Worm (Caenorhabditis elegans) whole organism, L1 larva: ENCODE measurements around the gene ZK1098.2.
A peak's percentile ranks its signal among the peaks of the same experiment; 100 is the strongest.

Experiments
- C04F5.9 ChIP-seq: sonication (generic microtip); optimal IDR thresholded peaks from 2 replicates; lab custom pipeline; 2016; ENCODE audit warnings: missing genetic modification characterization, missing compliant biosample characterization
- C34B4.2 ChIP-seq: sonication (generic microtip); optimal IDR thresholded peaks from 2 replicates; lab custom pipeline; 2017; ENCODE audit warnings: mild to moderate bottlenecking, missing genetic modification characterization, missing compliant biosample characterization
- alr-1 ChIP-seq: fragments of 200-800 bp; sonication (Bioruptor generic); optimal IDR thresholded peaks from 2 replicates; lab custom pipeline; 2018; ENCODE audit warnings: borderline replicate concordance, mild to moderate bottlenecking, missing genetic modification characterization, missing compliant biosample characterization
- aly-2 ChIP-seq: fragments of 150-350 bp; optimal IDR thresholded peaks from 2 replicates; lab custom pipeline; 2014; ENCODE audit warnings: missing biosample characterization, missing genetic modification characterization
- ceh-63 ChIP-seq: fragments of 200-800 bp; sonication (Bioruptor generic); optimal IDR thresholded peaks from 2 replicates; lab custom pipeline; 2018; ENCODE audit warnings: mild to moderate bottlenecking, missing genetic modification characterization, missing compliant biosample characterization
- ceh-8 ChIP-seq: fragments of 200-800 bp; sonication (Bioruptor generic); optimal IDR thresholded peaks from 2 replicates; lab custom pipeline; 2018; ENCODE audit warnings: mild to moderate bottlenecking, missing genetic modification characterization, moderate library complexity, missing compliant biosample characterization
- ceh-82 ChIP-seq, 3 experiments: fragments of 150-350 bp in 1 of 3; sonication (generic microtip) in 2 of 3; optimal IDR thresholded peaks; 2 replicates each; lab custom pipeline; 2014 to 2017; ENCODE audit warnings: missing biosample characterization in 3 of 3, missing genetic modification characterization in 3 of 3
- ceh-88 ChIP-seq: fragments of 200-800 bp; sonication (Bioruptor generic); IDR thresholded peaks from 2 replicates; pipeline ENCODE4 v1.3.6; 2022; ENCODE audit warnings: missing genetic modification characterization, missing compliant biosample characterization
- ceh-90 ChIP-seq: sonication (generic microtip); optimal IDR thresholded peaks from 2 replicates; lab custom pipeline; 2016; ENCODE audit warnings: missing genetic modification characterization, missing compliant biosample characterization
- dpl-1 ChIP-seq, 3 experiments: fragments of 150-350 bp in 2 of 3; sonication (generic microtip) in 1 of 3; optimal IDR thresholded peaks; 2 replicates each; lab custom pipeline; 2014 to 2017; ENCODE audit warnings: missing biosample characterization in 3 of 3, missing genetic modification characterization in 3 of 3, missing genetic modification reagents in 3 of 3
- efl-1 ChIP-seq, 4 experiments: fragments of 150-350 bp; optimal IDR thresholded peaks in 3 of 4; peaks in 1 of 4; 1 replicate in 1 of 4; 2 replicates in 3 of 4; lab custom pipeline; 2014; ENCODE audit warnings: missing biosample characterization in 2 of 4, missing genetic modification characterization in 2 of 4, missing genetic modification reagents in 2 of 4
- efl-3 ChIP-seq: fragments of 200-800 bp; sonication (Bioruptor generic); optimal IDR thresholded peaks from 2 replicates; lab custom pipeline; 2018; ENCODE audit warnings: mild to moderate bottlenecking, missing genetic modification characterization, missing compliant biosample characterization
- egl-13 ChIP-seq: sonication (generic microtip); optimal IDR thresholded peaks from 2 replicates; lab custom pipeline; 2016; ENCODE audit warnings: missing genotype, missing genetic modification reagents, missing genetic modification characterization, missing compliant biosample characterization
- egl-27 ChIP-seq, 2 experiments: fragments of 150-350 bp in 1 of 2; sonication (generic microtip); optimal IDR thresholded peaks; 3 replicates each; lab custom pipeline; 2017 to 2018; ENCODE audit warnings: missing biosample characterization in 2 of 2, missing genetic modification characterization in 2 of 2, missing genetic modification reagents in 2 of 2
- elt-3 ChIP-seq, 6 experiments: fragments of 150-350 bp in 1 of 6; sonication (generic microtip); optimal IDR thresholded peaks; 2 replicates each; lab custom pipeline; 2017 to 2018; ENCODE audit warnings: missing biosample characterization in 6 of 6, missing genetic modification characterization in 6 of 6, inconsistent platforms in 1 of 6
- ets-5 ChIP-seq: fragments of 200-800 bp; sonication (Bioruptor generic); IDR thresholded peaks from 2 replicates; pipeline ENCODE4 v1.3.6; 2022; ENCODE audit warnings: missing genetic modification characterization, missing compliant biosample characterization
- grh-1 ChIP-seq: fragments of 200-800 bp; sonication (Bioruptor generic); IDR thresholded peaks from 2 replicates; pipeline ENCODE4 v1.3.6; 2022; ENCODE audit warnings: missing genetic modification reagents, missing genetic modification characterization, missing compliant biosample characterization
- hlh-17 ChIP-seq: fragments of 200-800 bp; sonication (Bioruptor generic); optimal IDR thresholded peaks from 2 replicates; lab custom pipeline; 2018; ENCODE audit warnings: missing genetic modification characterization, mild to moderate bottlenecking, missing compliant biosample characterization, moderate library complexity, borderline replicate concordance
- irx-1 ChIP-seq: sonication (generic microtip); optimal IDR thresholded peaks from 2 replicates; lab custom pipeline; 2016; ENCODE audit warnings: missing genetic modification characterization, missing compliant biosample characterization
- isw-1 ChIP-seq: fragments of 200-800 bp; sonication (Bioruptor generic); IDR thresholded peaks from 2 replicates; pipeline ENCODE4 v1.3.6; 2022; ENCODE audit warnings: missing genetic modification characterization, missing compliant biosample characterization
- jun-1 ChIP-seq: fragments of 150-350 bp; optimal IDR thresholded peaks from 2 replicates; lab custom pipeline; 2014; ENCODE audit warnings: missing biosample characterization, missing genetic modification reagents, missing genetic modification characterization
- lin-13 ChIP-seq: fragments of 150-350 bp; optimal IDR thresholded peaks from 2 replicates; lab custom pipeline; 2014; ENCODE audit warnings: missing biosample characterization, missing genetic modification reagents, missing genetic modification characterization
- lir-3 ChIP-seq: sonication (generic microtip); optimal IDR thresholded peaks from 2 replicates; lab custom pipeline; 2016; ENCODE audit warnings: mild to moderate bottlenecking, missing genetic modification characterization, moderate library complexity, missing compliant biosample characterization; ENCODE audit not compliant: poor library complexity
- lsy-2 ChIP-seq, 2 experiments: fragments of 150-350 bp; optimal IDR thresholded peaks; 2 replicates each; lab custom pipeline; 2014; ENCODE audit warnings: missing biosample characterization in 2 of 2, missing genetic modification characterization in 2 of 2
- mdl-1 ChIP-seq, 2 experiments: fragments of 150-350 bp; optimal IDR thresholded peaks; 2 replicates each; lab custom pipeline; 2014 to 2017; ENCODE audit warnings: missing biosample characterization in 2 of 2, missing genetic modification characterization in 2 of 2, inconsistent platforms in 1 of 2
- mef-2 ChIP-seq: fragments of 150-350 bp; optimal IDR thresholded peaks from 2 replicates; lab custom pipeline; 2014; ENCODE audit warnings: missing biosample characterization, missing genetic modification characterization
- nhr-11 ChIP-seq: fragments of 150-350 bp; optimal IDR thresholded peaks from 2 replicates; lab custom pipeline; 2014; ENCODE audit warnings: missing biosample characterization, missing genetic modification characterization
- nhr-19 ChIP-seq: fragments of 200-800 bp; sonication (Bioruptor generic); conservative IDR thresholded peaks from 2 replicates; pipeline ENCODE4 v1.3.6; 2022; ENCODE audit warnings: missing genetic modification characterization, missing compliant biosample characterization
- nhr-237 ChIP-seq: fragments of 150-350 bp; optimal IDR thresholded peaks from 2 replicates; lab custom pipeline; 2014; ENCODE audit warnings: missing biosample characterization, missing genetic modification characterization
- nhr-28 ChIP-seq: fragments of 150-350 bp; optimal IDR thresholded peaks from 2 replicates; lab custom pipeline; 2014; ENCODE audit warnings: missing biosample characterization, missing genetic modification characterization
- nhr-47 ChIP-seq: sonication (generic microtip); optimal IDR thresholded peaks from 2 replicates; lab custom pipeline; 2016; ENCODE audit warnings: mild to moderate bottlenecking, missing genetic modification characterization, moderate library complexity, missing compliant biosample characterization
- nhr-71 ChIP-seq: sonication (generic microtip); optimal IDR thresholded peaks from 2 replicates; lab custom pipeline; 2016; ENCODE audit warnings: mild to moderate bottlenecking, missing genetic modification characterization, moderate library complexity, missing compliant biosample characterization
- nhr-84 ChIP-seq: sonication (generic microtip); optimal IDR thresholded peaks from 2 replicates; lab custom pipeline; 2017; ENCODE audit warnings: missing biosample characterization, missing genetic modification characterization
- nhr-85 ChIP-seq: sonication (generic microtip); peaks from one replicate; lab custom pipeline; 2016; ENCODE audit warnings: missing genetic modification characterization, inconsistent platforms, missing compliant biosample characterization
- nhr-90 ChIP-seq: sonication (generic microtip); optimal IDR thresholded peaks from 2 replicates; lab custom pipeline; 2016; ENCODE audit warnings: mild to moderate bottlenecking, missing genetic modification characterization, missing compliant biosample characterization; ENCODE audit not compliant: poor library complexity
- pqm-1 ChIP-seq: sonication (generic microtip); optimal IDR thresholded peaks from 3 replicates; lab custom pipeline; 2017; ENCODE audit warnings: missing biosample characterization, missing genetic modification characterization
- skn-1 ChIP-seq: fragments of 150-350 bp; optimal IDR thresholded peaks from 2 replicates; lab custom pipeline; 2014; ENCODE audit warnings: missing biosample characterization, missing genetic modification characterization
- snpc-4 ChIP-seq: fragments of 150-350 bp; optimal IDR thresholded peaks from 2 replicates; lab custom pipeline; 2014; ENCODE audit warnings: missing biosample characterization, missing genetic modification characterization
- sox-4 ChIP-seq: sonication (generic microtip); optimal IDR thresholded peaks from 2 replicates; lab custom pipeline; 2016; ENCODE audit warnings: missing genetic modification characterization, missing compliant biosample characterization
- sup-37 ChIP-seq: fragments of 200-800 bp; sonication (Bioruptor generic); optimal IDR thresholded peaks from 2 replicates; lab custom pipeline; 2018; ENCODE audit warnings: mild to moderate bottlenecking, missing genetic modification characterization, missing compliant biosample characterization
- swsn-7 ChIP-seq: sonication (generic microtip); optimal IDR thresholded peaks from 2 replicates; lab custom pipeline; 2016; ENCODE audit warnings: missing genetic modification characterization, missing compliant biosample characterization
- tbx-2 ChIP-seq: sonication (generic microtip); optimal IDR thresholded peaks from 2 replicates; lab custom pipeline; 2016; ENCODE audit warnings: missing genetic modification characterization, missing compliant biosample characterization
- tlp-1 ChIP-seq: fragments of 150-350 bp; optimal IDR thresholded peaks from 2 replicates; lab custom pipeline; 2014; ENCODE audit warnings: missing biosample characterization, missing genetic modification characterization
- unc-130 ChIP-seq: fragments of 150-350 bp; optimal IDR thresholded peaks from 2 replicates; lab custom pipeline; 2017; ENCODE audit warnings: missing biosample characterization, missing genetic modification characterization, inconsistent platforms
- unc-86 ChIP-seq: sonication (generic microtip); optimal IDR thresholded peaks from 2 replicates; lab custom pipeline; 2016; ENCODE audit warnings: missing genetic modification characterization, missing compliant biosample characterization
- unc-98 ChIP-seq: fragments of 200-800 bp; sonication (Bioruptor generic); IDR thresholded peaks from 2 replicates; pipeline ENCODE4 v1.3.6; 2022; ENCODE audit warnings: missing genetic modification characterization, missing compliant biosample characterization
- zag-1 ChIP-seq: fragments of 150-350 bp; optimal IDR thresholded peaks from 2 replicates; lab custom pipeline; 2014; ENCODE audit warnings: missing biosample characterization, missing genetic modification characterization
- zip-4 ChIP-seq: fragments of 200-800 bp; sonication (Bioruptor generic); optimal IDR thresholded peaks from 2 replicates; lab custom pipeline; 2018; ENCODE audit warnings: mild to moderate bottlenecking, missing genetic modification characterization, moderate library complexity, missing compliant biosample characterization
- ztf-11 ChIP-seq, 2 experiments: sonication (generic microtip); optimal IDR thresholded peaks; 2 replicates each; lab custom pipeline; 2016 to 2017; ENCODE audit warnings: missing genetic modification characterization in 2 of 2, missing biosample characterization in 1 of 2, missing compliant biosample characterization in 1 of 2
- ztf-4 ChIP-seq: fragments of 150-350 bp; optimal IDR thresholded peaks from 2 replicates; lab custom pipeline; 2014; ENCODE audit warnings: missing biosample characterization, missing genetic modification characterization

ZK1098.2 gene

ce11 chrIII:9504347-9504746, 24.6 kb upstream of the ZK1098.2 start:
- no peak for TF ChIP-seq ceh-88 (GFP tag; lab: Robert Waterston, UW)
- no peak for TF ChIP-seq mef-2 (tag; lab: Kevin White, UChicago)
- TF ChIP-seq C04F5.9 (tag; lab: Kevin White, UChicago), result no peak
- no peak for TF ChIP-seq hlh-17 (GFP tag; lab: Kevin White, UChicago)
- TF ChIP-seq ztf-11 (tag; optimal IDR thresholded peaks at IDR 0.05; lab: Kevin White, UChicago), result no peak
- TF ChIP-seq nhr-90, result no peak
- TF ChIP-seq ztf-4 (tag; lab: Kevin White, UChicago), result no peak
- TF ChIP-seq swsn-7, result no peak
- no peak for TF ChIP-seq tbx-2 (tag; lab: Kevin White, UChicago)
- no peak for TF ChIP-seq nhr-84 (tag; lab: Kevin White, UChicago)
- TF ChIP-seq nhr-85 (tag; lab: Kevin White, UChicago), result no peak
- TF ChIP-seq unc-98 (GFP tag; lab: Robert Waterston, UW), result no peak
- TF ChIP-seq lin-13, result no peak
- no peak for TF ChIP-seq snpc-4 (tag; lab: Kevin White, UChicago)
- TF ChIP-seq aly-2, result no peak
- no peak for TF ChIP-seq sup-37
- no peak for TF ChIP-seq nhr-237
- no peak for TF ChIP-seq egl-27 (tag; optimal IDR thresholded peaks at IDR 0.05; lab: Kevin White, UChicago)

- peak; percentile 16 for TF ChIP-seq nhr-71
- no peak for TF ChIP-seq elt-3 (tag; optimal IDR thresholded peaks at IDR 0.05; lab: Kevin White, UChicago)
- TF ChIP-seq mdl-1 (tag; optimal IDR thresholded peaks at IDR 0.05; lab: Kevin White, UChicago), result no peak
- TF ChIP-seq C34B4.2 (tag; lab: Kevin White, UChicago), result no peak
- TF ChIP-seq nhr-84 (tag; lab: Kevin White, UChicago), result no peak
- TF ChIP-seq nhr-28 (tag; lab: Kevin White, UChicago), result no peak
- TF ChIP-seq nhr-237, result no peak
- peak in 1 of 3 experiments; percentile 65 for TF ChIP-seq ceh-82 (tag; optimal IDR thresholded peaks at IDR 0.05; lab: Kevin White, UChicago)
- TF ChIP-seq jun-1 (tag; lab: Kevin White, UChicago), result no peak
- TF ChIP-seq irx-1 (tag; lab: Kevin White, UChicago), result no peak
- no peak for TF ChIP-seq hlh-17 (GFP tag; lab: Kevin White, UChicago)
- TF ChIP-seq lir-3 (tag; lab: Kevin White, UChicago), result peak; percentile 6
- no peak for TF ChIP-seq alr-1 (tag; lab: Kevin White, UChicago)
- no peak for TF ChIP-seq ztf-11 (tag; optimal IDR thresholded peaks at IDR 0.05; lab: Kevin White, UChicago)
- TF ChIP-seq skn-1 (tag; lab: Kevin White, UChicago), result peak; percentile 32
- TF ChIP-seq unc-130 (tag; lab: Kevin White, UChicago), result peak; percentile 42
- TF ChIP-seq egl-13, result no peak
- TF ChIP-seq ceh-8 (GFP tag; lab: Kevin White, UChicago), result no peak
- TF ChIP-seq sox-4 (tag; lab: Kevin White, UChicago), result no peak
- TF ChIP-seq sup-37, result no peak
- TF ChIP-seq ets-5 (GFP tag; lab: Robert Waterston, UW), result no peak
- TF ChIP-seq nhr-11 (tag; lab: Kevin White, UChicago), result no peak
- TF ChIP-seq nhr-90, result no peak
- no peak for TF ChIP-seq unc-98 (GFP tag; lab: Robert Waterston, UW)
- no peak for TF ChIP-seq ztf-4 (tag; lab: Kevin White, UChicago)
- TF ChIP-seq zag-1 (tag; lab: Kevin White, UChicago), result no peak
- peak in 1 of 2 experiments; percentile 77 for TF ChIP-seq lsy-2 (tag; optimal IDR thresholded peaks at IDR 0.05; lab: Kevin White, UChicago)
- peak; percentile 1 to 69 (median 31) for TF ChIP-seq dpl-1 (GFP tag; optimal IDR thresholded peaks at IDR 0.05; lab: Kevin White, UChicago)
- TF ChIP-seq tlp-1 (tag; lab: Kevin White, UChicago), result no peak
- peak; percentile 45 to 57 for TF ChIP-seq efl-1 (optimal IDR thresholded peaks at IDR 0.05; lab: Kevin White, UChicago)
- TF ChIP-seq efl-1 (GFP tag; optimal IDR thresholded peaks at IDR 0.05 in 1 of 2; lab: Kevin White, UChicago), result peak; percentile 52 to 79
- TF ChIP-seq swsn-7, result no peak
- no peak for TF ChIP-seq efl-3 (GFP tag; lab: Kevin White, UChicago)
- TF ChIP-seq ceh-63 (GFP tag; lab: Kevin White, UChicago), result no peak
- TF ChIP-seq ceh-88 (GFP tag; lab: Robert Waterston, UW), result no peak
- no peak for TF ChIP-seq nhr-47 (tag; lab: Kevin White, UChicago)
- TF ChIP-seq ceh-90 (tag; lab: Kevin White, UChicago), result no peak
- TF ChIP-seq nhr-19 (GFP tag; lab: Robert Waterston, UW), result no peak
- TF ChIP-seq isw-1 (GFP tag; lab: Robert Waterston, UW), result no peak
- no peak for TF ChIP-seq unc-86 (tag; lab: Kevin White, UChicago)
- no peak for TF ChIP-seq grh-1 (GFP tag; lab: Robert Waterston, UW)
- no peak for TF ChIP-seq pqm-1 (tag; lab: Kevin White, UChicago)
- TF ChIP-seq zip-4 (GFP tag; lab: Kevin White, UChicago), result no peak
Measured at ce11 chrIII:9507799-9508198, 21.2 kb upstream of the ZK1098.2 start, which contains the start of gene vha-14. Gene vha-14, plus strand, starts transcription at chrIII:9508100.
